Fruit fly (Drosophila melanogaster) whole organism, prepupa: ENCODE data around the gene Hipk.
A peak's percentile ranks its signal among the peaks of the same experiment; 100 is the strongest.

Source experiments
- Blimp-1 ChIP-seq: fragments of 200-800 bp; sonication (Bioruptor generic); optimal IDR thresholded peaks from 3 replicates; lab custom pipeline; 2017; ENCODE audit warnings: missing biosample characterization, missing genetic modification characterization, mild to moderate bottlenecking, moderate library complexity, missing genetic modification reagents
- CG10631 ChIP-seq: fragments of 200-800 bp; sonication (Bioruptor generic); optimal IDR thresholded peaks from 2 replicates; lab custom pipeline; 2016; ENCODE audit warnings: missing biosample characterization, missing genetic modification characterization
- CG10669 ChIP-seq: fragments of 200-800 bp; sonication (Bioruptor generic); optimal IDR thresholded peaks from 3 replicates; lab custom pipeline; 2018; ENCODE audit warnings: missing biosample characterization, mild to moderate bottlenecking, missing genetic modification characterization, moderate library complexity
- CG11294 ChIP-seq: fragments of 200-800 bp; sonication (Bioruptor generic); IDR thresholded peaks from 2 replicates; pipeline ENCODE4 v1.3.6; 2022; ENCODE audit warnings: missing biosample characterization, missing genetic modification characterization
- CG11762 ChIP-seq: fragments of 200-800 bp; sonication (Bioruptor generic); optimal IDR thresholded peaks from 3 replicates; lab custom pipeline; 2016; ENCODE audit warnings: missing biosample characterization, missing genetic modification characterization; ENCODE audit not compliant: insufficient read depth
- CG11902 ChIP-seq: fragments of 200-800 bp; sonication (Bioruptor generic); optimal IDR thresholded peaks from 3 replicates; lab custom pipeline; 2016; ENCODE audit warnings: missing biosample characterization, missing genetic modification characterization
- CG15336 ChIP-seq: fragments of 200-800 bp; sonication (Bioruptor generic); IDR thresholded peaks from 2 replicates; pipeline ENCODE4 v1.3.6; 2022; ENCODE audit warnings: missing biosample characterization, missing genetic modification characterization
- CG1621 ChIP-seq: fragments of 200-800 bp; sonication (Bioruptor generic); optimal IDR thresholded peaks from 3 replicates; lab custom pipeline; 2018; ENCODE audit warnings: missing biosample characterization, mild to moderate bottlenecking, missing genetic modification characterization
- CG16779 ChIP-seq: fragments of 200-800 bp; sonication (Bioruptor generic); optimal IDR thresholded peaks from 3 replicates; lab custom pipeline; 2017; ENCODE audit warnings: missing biosample characterization, mild to moderate bottlenecking, missing genetic modification characterization
- CG3032 ChIP-seq: fragments of 200-800 bp; optimal IDR thresholded peaks from 2 replicates; lab custom pipeline; 2019; ENCODE audit warnings: missing biosample characterization, mild to moderate bottlenecking, missing genetic modification characterization, moderate library complexity
- CG31627 ChIP-seq: fragments of 200-800 bp; sonication (Bioruptor generic); optimal IDR thresholded peaks from 3 replicates; lab custom pipeline; 2016; ENCODE audit warnings: missing biosample characterization, missing genetic modification characterization
- CG32006 ChIP-seq: fragments of 200-800 bp; sonication (Bioruptor generic); optimal IDR thresholded peaks from 3 replicates; lab custom pipeline; 2017; ENCODE audit warnings: missing biosample characterization, mild to moderate bottlenecking, missing genetic modification characterization
- CG34406 ChIP-seq: fragments of 200-800 bp; sonication (Bioruptor generic); optimal IDR thresholded peaks from 3 replicates; lab custom pipeline; 2016; ENCODE audit warnings: missing biosample characterization, missing genetic modification characterization
- CG3919 ChIP-seq: fragments of 200-800 bp; sonication (Bioruptor generic); optimal IDR thresholded peaks from 3 replicates; lab custom pipeline; 2016; ENCODE audit warnings: missing biosample characterization, missing genetic modification characterization
- CG4318 ChIP-seq: fragments of 200-800 bp; sonication (Bioruptor generic); optimal IDR thresholded peaks from 3 replicates; lab custom pipeline; 2017; ENCODE audit warnings: missing biosample characterization, mild to moderate bottlenecking, missing genetic modification characterization
- CG6276 ChIP-seq: fragments of 200-800 bp; sonication (Bioruptor generic); optimal IDR thresholded peaks from 2 replicates; lab custom pipeline; 2017; ENCODE audit warnings: missing biosample characterization, mild to moderate bottlenecking, missing genetic modification characterization
- CG6854 ChIP-seq: fragments of 200-800 bp; sonication (Bioruptor generic); optimal IDR thresholded peaks from 2 replicates; lab custom pipeline; 2017; ENCODE audit warnings: missing biosample characterization, mild to moderate bottlenecking, missing genetic modification characterization
- CG8119 ChIP-seq: fragments of 200-800 bp; sonication (Bioruptor generic); IDR thresholded peaks from 3 replicates; pipeline ENCODE4 v1.3.6; 2022; ENCODE audit warnings: missing biosample characterization, missing genetic modification characterization
- CG8319 ChIP-seq: fragments of 200-800 bp; sonication (Bioruptor generic); optimal IDR thresholded peaks from 3 replicates; lab custom pipeline; 2016; ENCODE audit warnings: missing biosample characterization, missing genetic modification characterization
- CG8632 ChIP-seq: fragments of 200-800 bp; sonication (Bioruptor generic); optimal IDR thresholded peaks from 3 replicates; lab custom pipeline; 2016; ENCODE audit warnings: missing biosample characterization, missing genetic modification characterization
- Eip75B ChIP-seq: fragments of 200-800 bp; sonication (Bioruptor generic); optimal IDR thresholded peaks from 3 replicates; lab custom pipeline; 2016; ENCODE audit warnings: missing biosample characterization, missing genetic modification characterization
- Eip78C ChIP-seq: fragments of 200-800 bp; sonication (Bioruptor generic); peaks from one replicate; lab custom pipeline; 2016; ENCODE audit warnings: missing biosample characterization, missing genetic modification characterization
- Eip93F ChIP-seq: fragments of 200-800 bp; sonication (Bioruptor generic); optimal IDR thresholded peaks from 2 replicates; lab custom pipeline; 2016; ENCODE audit warnings: missing biosample characterization, mild to moderate bottlenecking, missing genetic modification characterization
- Ets21C ChIP-seq: fragments of 200-800 bp; sonication (Bioruptor generic); optimal IDR thresholded peaks from 3 replicates; lab custom pipeline; 2016; ENCODE audit warnings: missing biosample characterization, missing genetic modification characterization
- Ets96B ChIP-seq: fragments of 200-800 bp; optimal IDR thresholded peaks from 2 replicates; lab custom pipeline; 2019; ENCODE audit warnings: missing biosample characterization, mild to moderate bottlenecking, missing genetic modification characterization, moderate library complexity
- Gug ChIP-seq: fragments of 200-800 bp; sonication (Bioruptor generic); IDR thresholded peaks from 2 replicates; pipeline ENCODE4 v1.3.6; 2022; ENCODE audit warnings: missing biosample characterization, missing genetic modification characterization
- Hr39 ChIP-seq: fragments of 200-800 bp; sonication (Bioruptor generic); optimal IDR thresholded peaks from 2 replicates; lab custom pipeline; 2016; ENCODE audit warnings: missing biosample characterization, missing genetic modification characterization
- Met ChIP-seq: fragments of 200-800 bp; sonication (Bioruptor generic); optimal IDR thresholded peaks from 3 replicates; lab custom pipeline; 2016; ENCODE audit warnings: missing biosample characterization, missing genetic modification characterization
- OdsH ChIP-seq: fragments of 200-800 bp; sonication (Bioruptor generic); optimal IDR thresholded peaks from 3 replicates; lab custom pipeline; 2016; ENCODE audit warnings: missing biosample characterization, missing genetic modification characterization
- Smox ChIP-seq: fragments of 200-800 bp; sonication (Bioruptor generic); optimal IDR thresholded peaks from 3 replicates; lab custom pipeline; 2016; ENCODE audit warnings: missing biosample characterization, missing genetic modification characterization
- Sox102F ChIP-seq: fragments of 200-800 bp; sonication (Bioruptor generic); optimal IDR thresholded peaks from 2 replicates; lab custom pipeline; 2016; ENCODE audit warnings: missing biosample characterization, mild to moderate bottlenecking, missing genetic modification characterization
- Sox14 ChIP-seq: fragments of 200-800 bp; sonication (Bioruptor generic); optimal IDR thresholded peaks from 3 replicates; lab custom pipeline; 2016; ENCODE audit warnings: missing biosample characterization, missing genetic modification characterization
- Sox15 ChIP-seq: fragments of 200-800 bp; sonication (Bioruptor generic); optimal IDR thresholded peaks from 3 replicates; lab custom pipeline; 2016; ENCODE audit warnings: missing biosample characterization, missing genetic modification characterization
- achi ChIP-seq: fragments of 200-800 bp; sonication (Bioruptor generic); optimal IDR thresholded peaks from 3 replicates; lab custom pipeline; 2016; ENCODE audit warnings: missing biosample characterization, missing genetic modification characterization
- acj6 ChIP-seq: fragments of 200-800 bp; sonication (Bioruptor generic); optimal IDR thresholded peaks from 3 replicates; lab custom pipeline; 2016; ENCODE audit warnings: missing biosample characterization, missing genetic modification characterization
- cyc ChIP-seq: fragments of 200-800 bp; sonication (Bioruptor generic); optimal IDR thresholded peaks from 3 replicates; lab custom pipeline; 2016; ENCODE audit warnings: missing biosample characterization, missing genetic modification characterization
- dsx ChIP-seq: fragments of 200-800 bp; optimal IDR thresholded peaks from 3 replicates; lab custom pipeline; 2019; ENCODE audit warnings: missing biosample characterization, mild to moderate bottlenecking, missing genetic modification characterization, moderate library complexity; ENCODE audit not compliant: poor library complexity, severe bottlenecking
- eg ChIP-seq: fragments of 200-800 bp; sonication (Bioruptor generic); IDR thresholded peaks from 3 replicates; pipeline ENCODE4 v1.3.6; 2022; ENCODE audit warnings: missing biosample characterization, missing genetic modification characterization
- esn ChIP-seq: fragments of 200-800 bp; sonication (Bioruptor generic); optimal IDR thresholded peaks from 2 replicates; lab custom pipeline; 2016; ENCODE audit warnings: missing biosample characterization, mild to moderate bottlenecking, missing genetic modification characterization, moderate library complexity
- fd59A ChIP-seq: fragments of 200-800 bp; sonication (Bioruptor generic); optimal IDR thresholded peaks from 2 replicates; lab custom pipeline; 2017; ENCODE audit warnings: missing biosample characterization, mild to moderate bottlenecking, missing genetic modification characterization, missing genetic modification reagents
- fd85E ChIP-seq: fragments of 200-800 bp; sonication (Bioruptor generic); optimal IDR thresholded peaks from 3 replicates; lab custom pipeline; 2016; ENCODE audit warnings: missing biosample characterization, missing genetic modification characterization
- fkh ChIP-seq: fragments of 200-800 bp; sonication (Bioruptor generic); optimal IDR thresholded peaks from 3 replicates; lab custom pipeline; 2017; ENCODE audit warnings: missing biosample characterization, mild to moderate bottlenecking, missing genetic modification characterization, moderate library complexity
- lz ChIP-seq: fragments of 200-800 bp; sonication (Bioruptor generic); optimal IDR thresholded peaks from 3 replicates; lab custom pipeline; 2016; ENCODE audit warnings: missing biosample characterization, missing genetic modification characterization
- net ChIP-seq: fragments of 200-800 bp; sonication (Bioruptor generic); optimal IDR thresholded peaks from 3 replicates; lab custom pipeline; 2016; ENCODE audit warnings: missing biosample characterization, missing genetic modification characterization
- pdm3 ChIP-seq: fragments of 200-800 bp; sonication (Bioruptor generic); optimal IDR thresholded peaks from 3 replicates; lab custom pipeline; 2016; ENCODE audit warnings: missing biosample characterization, missing genetic modification characterization
- salr ChIP-seq, 2 experiments: fragments of 200-800 bp; sonication (Bioruptor generic); optimal IDR thresholded peaks; 3 replicates each; lab custom pipeline; 2016 to 2018; ENCODE audit warnings: missing biosample characterization in 2 of 2, missing genetic modification characterization in 2 of 2, mild to moderate bottlenecking in 1 of 2
- spab ChIP-seq: fragments of 200-800 bp; sonication (Bioruptor generic); optimal IDR thresholded peaks from 2 replicates; lab custom pipeline; 2017; ENCODE audit warnings: missing biosample characterization, mild to moderate bottlenecking, missing genetic modification characterization, missing genetic modification reagents
- ss ChIP-seq, 2 experiments: fragments of 200-800 bp; sonication (Bioruptor generic); optimal IDR thresholded peaks; 2 replicates in 1 of 2; 3 replicates in 1 of 2; lab custom pipeline; 2017 to 2018; ENCODE audit warnings: mild to moderate bottlenecking in 2 of 2, missing biosample characterization in 2 of 2, missing genetic modification characterization in 2 of 2, moderate library complexity in 1 of 2
- svp ChIP-seq: fragments of 200-800 bp; sonication (Bioruptor generic); peaks from one replicate; lab custom pipeline; 2016; ENCODE audit warnings: missing biosample characterization, missing genetic modification characterization
- topi ChIP-seq: fragments of 200-800 bp; sonication (Bioruptor generic); optimal IDR thresholded peaks from 3 replicates; lab custom pipeline; 2016; ENCODE audit warnings: missing biosample characterization, missing genetic modification characterization
- vri ChIP-seq: fragments of 200-800 bp; sonication (Bioruptor generic); optimal IDR thresholded peaks from 3 replicates; lab custom pipeline; 2016; ENCODE audit warnings: missing biosample characterization, mild to moderate bottlenecking, missing genetic modification characterization

The Hipk gene

dm6 chr3L:542863-543635 lies at the start of gene Hipk, which contains the start of gene Cypl:
TSS of gene Hipk (plus strand) at chr3L:543060.
TSS of gene Cypl (minus strand) at chr3L:542931.
- TF ChIP-seq Hr39 (GFP tag; lab: Kevin White, UChicago) = no peak
- TF ChIP-seq CG16779 = peak; percentile 51
- no peak for TF ChIP-seq svp (GFP tag; lab: Kevin White, UChicago)
- TF ChIP-seq Blimp-1 (GFP tag; lab: Kevin White, UChicago) = no peak
- peak; percentile 32 for TF ChIP-seq Smox (GFP tag; lab: Kevin White, UChicago)
- no peak for TF ChIP-seq CG8319 (GFP tag; lab: Kevin White, UChicago)
- TF ChIP-seq CG11294 = no peak
- TF ChIP-seq Gug = no peak
- TF ChIP-seq eg = 0 out of 3 replicates have a peak, but pooled peaks have one; percentile 24
- peak; percentile 26 for TF ChIP-seq dsx (GFP tag; lab: Kevin White, UChicago)
- no peak; the same call in 1 of the 2 replicates for TF ChIP-seq CG15336 (GFP tag; lab: Robert Waterston, UW)
- peak; percentile 3 for TF ChIP-seq cyc
- peak; percentile 6 for TF ChIP-seq CG32006 (GFP tag; lab: Kevin White, UChicago)
- no peak for TF ChIP-seq spab (GFP tag; lab: Kevin White, UChicago)
- peak; percentile 40 for TF ChIP-seq CG6276
- no peak for TF ChIP-seq CG4318 (GFP tag; lab: Kevin White, UChicago)
- peak; percentile 35 for TF ChIP-seq CG6854 (GFP tag; lab: Kevin White, UChicago)
- no peak for TF ChIP-seq Sox15 (GFP tag; lab: Kevin White, UChicago)
- TF ChIP-seq lz (GFP tag; lab: Kevin White, UChicago) = peak; percentile 13
- TF ChIP-seq OdsH (GFP tag; lab: Kevin White, UChicago) = no peak
- TF ChIP-seq CG3919 (GFP tag; lab: Kevin White, UChicago) = peak; percentile 46
- TF ChIP-seq fd85E = peak; percentile 57
- no peak for TF ChIP-seq salr (GFP tag; optimal IDR thresholded peaks at IDR 0.05; lab: Kevin White, UChicago)
- peak; percentile 87 for TF ChIP-seq Eip93F
- TF ChIP-seq vri = peak; percentile 63
- peak; percentile 44 to 77 for TF ChIP-seq ss (GFP tag; optimal IDR thresholded peaks at IDR 0.05; lab: Kevin White, UChicago)
- peak; percentile 57 for TF ChIP-seq Sox14 (GFP tag; lab: Kevin White, UChicago)
- peak; percentile 5 for TF ChIP-seq CG34406
- no peak for TF ChIP-seq CG31627 (GFP tag; lab: Kevin White, UChicago)
- TF ChIP-seq acj6 (GFP tag; lab: Kevin White, UChicago) = no peak
- TF ChIP-seq fd59A = no peak
- peak; percentile 43 for TF ChIP-seq Met (GFP tag; lab: Kevin White, UChicago)
- TF ChIP-seq achi (GFP tag; lab: Kevin White, UChicago) = peak; percentile 13
- peak; percentile 50 for TF ChIP-seq net (GFP tag; lab: Kevin White, UChicago)
- TF ChIP-seq Eip78C (GFP tag; lab: Kevin White, UChicago) = peak; percentile 87
- no peak for TF ChIP-seq CG11762 (GFP tag; lab: Kevin White, UChicago)
- TF ChIP-seq Ets21C (GFP tag; lab: Kevin White, UChicago) = no peak
- peak; percentile 47 for TF ChIP-seq topi (GFP tag; lab: Kevin White, UChicago)
- TF ChIP-seq CG1621 (tag; lab: Kevin White, UChicago) = peak; percentile 44
- peak; percentile 67 for TF ChIP-seq Eip75B (GFP tag; lab: Kevin White, UChicago)
- peak; percentile 28 for TF ChIP-seq pdm3
- TF ChIP-seq CG11902 (GFP tag; lab: Kevin White, UChicago) = no peak
- peak; percentile 54 for TF ChIP-seq esn
- TF ChIP-seq CG8632 (GFP tag; lab: Kevin White, UChicago) = no peak
- peak; percentile 96 for TF ChIP-seq fkh (GFP tag; lab: Kevin White, UChicago)
- TF ChIP-seq CG10631 = no peak
- peak; percentile 36 for TF ChIP-seq Sox102F (GFP tag; lab: Kevin White, UChicago)
- no peak for TF ChIP-seq Ets96B (tag; lab: Kevin White, UChicago)
- no peak for TF ChIP-seq CG10669 (GFP tag; lab: Kevin White, UChicago)
- no peak for TF ChIP-seq CG3032 (tag; lab: Kevin White, UChicago)
- peak; percentile 58; the same call in 2 of the 3 replicates for TF ChIP-seq CG8119 (GFP tag; lab: Robert Waterston, UW)
